Worm (Caenorhabditis elegans): Measurements from ENCODE around the gene T05E12.6.

The T05E12.6 gene

DNA sequence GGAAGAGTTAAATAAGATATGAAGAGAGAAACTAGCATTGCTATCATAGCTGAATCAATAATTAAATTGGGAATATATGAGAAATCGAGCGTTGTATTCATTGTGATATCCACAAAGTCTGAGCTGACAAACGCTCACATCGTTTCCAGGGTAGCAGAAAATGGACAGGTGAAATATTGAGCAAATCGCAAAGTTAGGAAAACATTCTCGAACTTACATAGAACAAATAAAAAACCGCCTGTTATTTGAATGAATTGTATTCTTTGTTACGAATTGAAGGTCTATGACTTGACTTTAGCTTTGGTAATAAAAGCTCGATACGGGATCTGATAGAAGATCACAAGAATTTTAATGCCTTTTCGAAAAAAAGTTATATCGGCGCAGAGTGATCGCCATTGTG, 53.4 kb downstream of the T05E12.6 start, which contains the start of gene srz-94:
TSS of gene srz-94 (minus strand) at position 101 of the 400 bp plus-strand sequence.
- TF ChIP-seq ceh-39 (tag; optimal IDR thresholded peaks at IDR 0.05), result no peak
- no peak for TF ChIP-seq mls-2 (tag; optimal IDR thresholded peaks at IDR 0.05)
- TF ChIP-seq ham-2 (GFP tag; optimal IDR thresholded peaks at IDR 0.05), result no peak
- TF ChIP-seq nhr-28 (tag; optimal IDR thresholded peaks at IDR 0.05), result no peak
- TF ChIP-seq pha-4 (tag; optimal IDR thresholded peaks at IDR 0.05), result no peak
- TF ChIP-seq M03D4.4 (tag; optimal IDR thresholded peaks at IDR 0.05), result no peak
- TF ChIP-seq elt-3 (tag; optimal IDR thresholded peaks at IDR 0.05), result no peak
- TF ChIP-seq unc-39 (tag; optimal IDR thresholded peaks at IDR 0.05), result no peak
- TF ChIP-seq drap-1 (GFP tag; optimal IDR thresholded peaks at IDR 0.05), result no peak
- no peak for TF ChIP-seq tbx-8 (GFP tag; optimal IDR thresholded peaks at IDR 0.05)
- no peak for TF ChIP-seq mab-5 (tag; optimal IDR thresholded peaks at IDR 0.05)
- TF ChIP-seq snpc-4 (tag; optimal IDR thresholded peaks at IDR 0.05), result no peak
- TF ChIP-seq unc-120 (tag; optimal IDR thresholded peaks at IDR 0.05; ENCODE audit: poor library complexity, severe bottlenecking), result no peak
- TF ChIP-seq lin-13 (tag; optimal IDR thresholded peaks at IDR 0.05), result no peak
- TF ChIP-seq flh-1 (GFP tag; optimal IDR thresholded peaks at IDR 0.05), result no peak
- no peak for TF ChIP-seq mep-1 (tag; optimal IDR thresholded peaks at IDR 0.05)
- no peak for TF ChIP-seq hlh-1 (tag; optimal IDR thresholded peaks at IDR 0.05)
- TF ChIP-seq sem-2 (GFP tag; optimal IDR thresholded peaks at IDR 0.05), result no peak
- TF ChIP-seq nhr-76 (tag; optimal IDR thresholded peaks at IDR 0.05), result no peak
- TF ChIP-seq nhr-237 (tag; optimal IDR thresholded peaks at IDR 0.05), result no peak
